Fruit fly (Drosophila melanogaster) S2 (cell line): ENCODE measurements around the gene CG11617.

ENCODE experiments used
- CG8478 ChIP-seq: fragments of >200 bp; optimal IDR thresholded peaks from 2 replicates; lab custom pipeline; 2018
- CTCF ChIP-seq, 2 experiments: fragments of >200 bp; optimal IDR thresholded peaks; 2 replicates each; lab custom pipeline; 2018

CG11617 gene

DNA sequence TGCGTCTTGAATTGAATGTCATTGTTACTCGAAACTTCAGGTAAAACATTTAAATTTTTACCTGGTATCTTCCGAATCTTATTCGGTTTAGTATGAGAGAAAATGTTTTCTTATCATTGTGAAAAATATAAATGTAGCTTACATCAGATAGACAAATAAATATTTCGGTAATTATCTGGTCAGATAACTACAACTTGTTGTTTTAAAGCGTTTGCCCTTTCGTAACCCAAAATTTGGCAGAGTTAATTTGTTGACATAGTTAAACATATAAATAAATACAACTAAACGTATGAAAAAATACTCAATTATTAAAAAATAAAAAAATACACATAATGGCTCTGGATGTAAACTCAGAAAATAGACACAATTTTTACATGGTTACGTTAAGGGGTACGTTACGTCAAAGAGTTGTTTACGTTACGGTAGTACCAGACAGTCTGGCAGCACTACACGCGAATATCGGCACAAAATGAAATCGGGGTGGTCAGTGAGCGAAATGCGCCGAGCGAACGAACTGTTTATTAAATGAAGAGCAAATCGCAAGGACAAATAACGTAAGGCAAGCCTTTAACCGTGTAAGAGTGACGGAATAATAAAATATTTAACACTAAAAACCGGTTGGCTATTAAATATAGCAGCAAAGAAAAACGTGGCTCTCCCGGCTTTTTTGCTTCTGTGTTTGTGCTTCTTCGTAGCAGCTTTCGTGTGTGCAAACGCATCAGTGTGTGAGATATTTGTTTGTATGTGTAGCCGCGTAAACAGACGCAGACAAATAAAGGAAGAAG is 24.5 kb downstream of the CG11617 start:
- TF ChIP-seq CG8478 (no peak), CTCF (optimal IDR thresholded peaks at IDR 0.05; lab: Kevin White, UChicago) (peak in 1 of 2 experiments; percentile 9)

DNA sequence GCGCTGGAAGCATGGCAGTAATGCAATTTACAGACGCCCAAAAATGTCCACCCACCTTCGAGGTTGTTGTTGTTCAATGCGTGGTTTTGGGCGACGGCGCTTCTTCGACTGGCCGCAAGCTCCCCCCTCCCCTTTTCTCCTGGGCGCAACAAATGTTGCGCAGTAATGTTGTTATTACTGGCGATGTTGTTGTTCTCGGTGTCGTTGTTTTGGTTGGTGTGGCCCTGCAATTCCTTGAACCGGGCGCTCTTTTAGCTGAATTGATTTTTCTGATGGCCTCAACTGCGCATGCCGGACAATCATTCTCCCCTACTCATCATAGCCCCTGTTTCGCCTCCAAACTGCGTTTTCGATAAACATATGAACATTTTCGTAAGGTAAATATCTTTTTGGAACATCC is 26.1 kb downstream of the CG11617 start:
- no peak for TF ChIP-seq CG8478
- no peak for TF ChIP-seq CTCF (optimal IDR thresholded peaks at IDR 0.05; lab: Kevin White, UChicago)

DNA sequence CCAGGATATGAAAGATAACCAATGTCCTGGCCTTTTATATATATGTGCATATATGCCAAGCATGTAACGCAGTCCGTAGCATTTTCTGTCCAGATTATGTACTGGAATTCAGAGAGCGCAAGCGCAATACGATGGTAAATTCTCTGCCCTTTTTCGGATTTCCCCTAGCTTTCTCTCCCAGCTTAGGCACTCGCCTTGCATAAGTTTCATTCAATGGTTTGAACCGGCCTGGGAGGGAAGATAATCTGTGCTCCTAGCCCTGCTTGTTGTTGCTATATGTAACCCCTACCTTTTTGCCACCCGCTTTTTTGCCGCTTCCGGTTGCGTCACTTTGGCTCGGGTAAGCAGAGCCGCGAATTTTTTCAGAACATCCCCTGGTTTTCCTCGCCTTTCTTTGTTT is 28.0 kb downstream of the CG11617 start:
- TF ChIP-seq CG8478 (no peak), CTCF (optimal IDR thresholded peaks at IDR 0.05; lab: Kevin White, UChicago) (no peak)

dm6 chr2L:175727-176126 is 31.4 kb downstream of the CG11617 start:
- TF ChIP-seq CG8478 (no peak), CTCF (optimal IDR thresholded peaks at IDR 0.05; lab: Kevin White, UChicago) (no peak)

dm6 chr2L:171499-172250 is 35.4 kb downstream of the CG11617 start:
- no peak for TF ChIP-seq CTCF (optimal IDR thresholded peaks at IDR 0.05; lab: Kevin White, UChicago)
- TF ChIP-seq CG8478, result no peak

dm6 chr2L:170383-170782 is 36.7 kb downstream of the CG11617 start:
- TF ChIP-seq CTCF (optimal IDR thresholded peaks at IDR 0.05; lab: Kevin White, UChicago) (no peak), CG8478 (no peak)

- TF ChIP-seq CTCF (optimal IDR thresholded peaks at IDR 0.05; lab: Kevin White, UChicago), result no peak
- no peak for TF ChIP-seq CG8478
These were observed 38.7 kb downstream of the CG11617 start for dm6 chr2L:168270-168901.

DNA sequence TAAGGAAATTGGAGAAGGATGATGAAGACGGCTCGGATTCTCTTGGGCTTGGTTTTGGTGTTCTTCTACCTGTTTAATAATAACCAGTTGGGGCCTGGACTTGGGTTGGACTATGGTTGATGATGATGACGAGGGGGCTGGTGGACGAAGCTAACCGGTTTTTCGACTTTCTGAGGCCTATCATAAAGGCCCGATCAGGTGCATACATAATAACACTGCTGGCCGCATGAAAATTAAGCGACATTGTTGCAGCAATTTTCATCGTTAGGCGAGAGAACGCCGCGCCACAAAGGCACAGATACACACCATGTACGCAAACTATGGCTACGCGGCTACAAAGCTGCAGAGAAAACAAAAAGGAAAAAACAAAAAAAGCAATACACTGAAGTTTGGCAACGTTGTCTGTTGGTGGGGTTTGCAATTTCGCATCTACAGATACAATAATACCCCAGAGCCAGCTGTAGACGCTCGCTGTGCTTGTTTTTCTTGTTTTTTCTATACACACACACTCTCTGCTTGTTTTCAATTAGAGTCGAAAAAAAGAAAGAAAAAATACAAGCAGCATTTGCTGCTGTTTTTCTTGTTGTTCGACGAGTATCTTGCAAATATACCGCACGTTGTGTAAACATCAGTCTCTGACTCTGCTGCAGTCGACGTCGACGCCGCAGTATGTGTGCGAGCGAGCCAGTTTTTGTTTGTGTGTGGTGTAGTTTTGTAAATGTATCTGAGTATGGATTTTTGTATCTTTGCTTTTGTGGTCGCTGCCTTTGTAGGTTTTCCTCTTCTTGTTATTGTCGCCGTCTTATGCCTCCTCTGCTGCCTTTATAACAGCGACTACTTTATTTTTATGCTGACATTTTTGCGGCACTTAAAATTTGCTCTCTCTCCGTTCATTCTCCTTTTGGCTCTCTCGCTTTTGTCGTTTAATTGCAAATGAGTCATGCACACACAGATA is 40.7 kb downstream of the CG11617 start:
- no peak for TF ChIP-seq CG8478
- no peak for TF ChIP-seq CTCF (optimal IDR thresholded peaks at IDR 0.05; lab: Kevin White, UChicago)

- TF ChIP-seq CTCF (optimal IDR thresholded peaks at IDR 0.05; lab: Kevin White, UChicago) (no peak), CG8478 (no peak)
These were observed 41.7 kb downstream of the CG11617 start for dm6 chr2L:165253-165890.

DNA sequence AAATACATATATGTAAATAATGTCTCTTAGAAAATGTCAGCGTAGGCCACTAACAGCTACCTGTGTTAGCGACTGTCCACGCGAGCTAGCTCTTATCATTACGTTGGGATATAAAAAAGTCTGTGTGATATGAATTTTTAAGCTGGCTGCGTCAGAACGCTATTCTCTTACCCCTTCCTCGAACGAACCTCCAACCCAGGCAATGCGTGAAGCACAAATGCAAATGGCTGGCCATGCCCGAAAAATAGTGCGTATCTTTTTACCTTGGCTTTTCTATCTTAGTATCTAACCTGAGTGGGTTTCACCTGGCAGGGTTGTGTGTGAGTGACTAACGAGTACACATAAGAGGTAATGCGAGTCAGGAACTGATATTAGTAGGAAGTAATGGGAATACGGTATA is 43.9 kb downstream of the CG11617 start:
- no peak for TF ChIP-seq CTCF (optimal IDR thresholded peaks at IDR 0.05; lab: Kevin White, UChicago)
- no peak for TF ChIP-seq CG8478

DNA sequence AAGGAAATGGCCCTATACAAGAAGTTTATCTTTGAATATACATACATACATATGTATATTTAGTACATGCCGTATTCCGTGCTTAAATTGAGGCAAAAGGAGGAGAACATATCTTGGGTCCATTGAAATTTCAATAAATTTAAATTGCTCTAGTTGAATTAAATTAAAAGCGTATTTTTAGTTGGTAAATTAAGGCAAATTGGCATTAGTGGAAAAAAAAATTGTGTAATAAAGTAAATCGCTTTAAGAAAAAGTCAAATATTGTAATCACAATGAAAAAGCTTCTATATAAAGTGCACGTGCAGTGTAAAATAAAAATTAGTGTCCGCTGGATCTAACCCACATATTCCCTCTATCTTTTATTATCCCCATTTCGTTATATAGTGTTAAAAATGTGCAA is 44.9 kb downstream of the CG11617 start:
- no peak for TF ChIP-seq CTCF (optimal IDR thresholded peaks at IDR 0.05; lab: Kevin White, UChicago)
- no peak for TF ChIP-seq CG8478

DNA sequence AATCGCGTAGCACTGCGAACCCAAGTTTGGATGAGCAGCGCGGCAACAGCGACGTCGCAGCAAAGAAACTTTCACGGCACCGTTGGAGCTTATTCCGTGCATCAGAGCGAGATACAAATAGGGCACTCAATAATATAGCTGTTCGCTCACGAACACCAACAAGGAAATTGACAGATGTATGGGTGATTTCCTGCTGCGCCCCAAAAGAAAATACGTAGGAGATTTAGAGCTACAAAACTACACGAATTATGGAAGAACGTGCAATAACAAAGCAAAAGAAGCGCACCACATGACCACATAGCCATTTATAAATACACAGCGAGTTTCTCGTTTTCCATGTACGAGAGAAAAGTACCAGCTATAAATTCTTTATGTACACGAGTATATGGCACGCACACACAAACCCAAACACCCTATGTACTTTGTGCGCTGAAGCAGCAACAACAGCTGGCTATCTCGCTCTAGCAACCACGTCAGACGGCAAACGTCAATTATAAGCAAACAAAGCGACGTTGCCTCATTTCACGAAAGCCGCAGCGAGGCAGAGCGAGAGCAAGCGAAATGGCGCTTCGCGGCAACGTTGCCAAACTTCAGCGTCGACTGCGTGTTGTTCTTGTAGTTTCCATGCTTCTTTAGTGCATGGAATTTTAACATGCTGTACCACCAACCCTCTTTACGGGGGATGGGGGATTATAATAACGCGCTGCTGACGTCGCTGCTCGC is 45.5 kb downstream of the CG11617 start:
- TF ChIP-seq CTCF (optimal IDR thresholded peaks at IDR 0.05; lab: Kevin White, UChicago), result no peak
- TF ChIP-seq CG8478, result no peak

dm6 chr2L:160581-161452 is 46.3 kb downstream of the CG11617 start:
- TF ChIP-seq CTCF (optimal IDR thresholded peaks at IDR 0.05; lab: Kevin White, UChicago) (no peak), CG8478 (peak; percentile 29)
